Fruit fly (Drosophila melanogaster): Measurements from ENCODE around the gene MFS3.

The MFS3 gene

DNA sequence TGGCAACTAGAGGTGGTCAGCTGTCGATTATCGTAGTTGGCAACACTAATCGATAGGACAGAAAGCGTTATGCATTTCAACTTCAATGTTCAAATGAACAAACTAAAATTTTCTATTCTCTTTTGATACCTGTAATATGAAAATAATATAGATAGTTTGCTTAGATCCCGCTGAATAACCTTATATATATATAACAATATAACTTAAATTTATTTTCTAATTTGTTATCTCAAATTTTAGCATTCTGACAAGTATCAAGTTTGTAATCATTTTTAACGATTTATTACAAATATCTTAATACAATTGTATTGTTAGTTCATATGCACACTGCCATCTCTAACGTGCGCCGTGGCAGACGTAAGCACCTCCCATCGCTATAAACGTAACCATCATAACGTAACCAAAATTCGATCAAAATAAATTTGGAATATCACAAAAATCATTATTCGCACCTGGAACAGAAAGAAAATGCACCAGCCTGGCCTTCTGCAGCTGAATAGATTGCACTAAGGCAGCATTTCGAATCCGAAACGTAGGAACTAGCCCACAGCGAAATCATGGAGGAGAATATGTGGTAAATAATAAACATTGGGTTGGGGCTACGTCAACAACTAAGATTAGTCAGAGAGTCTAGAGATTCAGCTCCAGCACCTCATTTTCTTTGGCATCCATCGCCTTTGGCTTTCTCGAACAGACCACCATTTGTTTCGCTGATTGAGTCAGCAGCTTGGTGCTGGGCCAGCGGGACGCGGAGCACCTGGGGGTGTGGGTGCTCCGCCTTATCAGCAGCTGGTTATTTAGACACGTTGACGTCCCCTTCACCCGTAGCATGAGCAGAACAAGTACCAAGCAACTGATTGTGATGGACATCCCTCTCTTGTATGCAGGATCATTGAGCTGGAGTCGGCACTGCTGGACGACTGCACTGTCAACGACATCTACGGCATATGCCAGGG lies 13.8 kb upstream of the MFS3 start, which contains the start of the genes Pino and TBC1D23:
Pino (minus strand) TSS at position 22 of the 956 bp plus-strand sequence.
TBC1D23 (plus strand) TSS at position 385 of the 956 bp plus-strand sequence.
- TF ChIP-seq Sry-δ (GFP tag; optimal IDR thresholded peaks at IDR 0.05) (peak; percentile 84), D19B (GFP tag; optimal IDR thresholded peaks at IDR 0.05) (peak; percentile 25), CG15696 (tag; optimal IDR thresholded peaks at IDR 0.05) (peak; percentile 75), CG1233 (GFP tag; optimal IDR thresholded peaks at IDR 0.05) (peak; percentile 53), ro (GFP tag; IDR thresholded peaks at IDR 0.05) (peak; percentile 35), eyg (GFP tag; optimal IDR thresholded peaks at IDR 0.05) (no peak), nom (GFP tag; optimal IDR thresholded peaks at IDR 0.05) (no peak), Fer2 (tag; optimal IDR thresholded peaks at IDR 0.05) (peak; percentile 49), hbn (GFP tag; IDR thresholded peaks at IDR 0.05; ENCODE audit: partially characterized antibody) (peak; percentile 48), CG17186 (GFP tag; optimal IDR thresholded peaks at IDR 0.05) (peak; percentile 69), HLH54F (GFP tag; optimal IDR thresholded peaks at IDR 0.05) (peak; percentile 26), dati (GFP tag; IDR thresholded peaks at IDR 0.05) (no peak), HLHmδ (GFP tag; optimal IDR thresholded peaks at IDR 0.05) (no peak), CG1602 (GFP tag; optimal IDR thresholded peaks at IDR 0.05) (peak; percentile 75), CG8089 (GFP tag; optimal IDR thresholded peaks at IDR 0.05) (no peak), Awh (GFP tag; IDR thresholded peaks at IDR 0.05) (peak; percentile 55; the same call in 1 of the 2 replicates), CG12071 (GFP tag; optimal IDR thresholded peaks at IDR 0.05) (no peak), danr (GFP tag; IDR thresholded peaks at IDR 0.05) (peak; percentile 38; the same call in 1 of the 2 replicates), onecut (GFP tag; IDR thresholded peaks at IDR 0.05) (peak; percentile 33; the same call in 1 of the 2 replicates), abd-A (tag; optimal IDR thresholded peaks at IDR 0.05) (no peak), Bdp1 (GFP tag; optimal IDR thresholded peaks at IDR 0.05) (no peak), Atf3 (GFP tag; optimal IDR thresholded peaks at IDR 0.05) (peak; percentile 13), chn (GFP tag; optimal IDR thresholded peaks at IDR 0.05) (peak; percentile 50), D19A (tag; optimal IDR thresholded peaks at IDR 0.05) (peak; percentile 56), PHDP (tag; optimal IDR thresholded peaks at IDR 0.05) (peak; percentile 71), Hand (GFP tag; optimal IDR thresholded peaks at IDR 0.05) (no peak), row (GFP tag; IDR thresholded peaks at IDR 0.05) (peak; percentile 86), unc-4 (GFP tag; IDR thresholded peaks at IDR 0.05; ENCODE audit: partially characterized antibody) (peak; percentile 67), CG10654 (GFP tag; optimal IDR thresholded peaks at IDR 0.05) (peak; percentile 68), dan (GFP tag; IDR thresholded peaks at IDR 0.05) (no peak), HLH4C (GFP tag; IDR thresholded peaks at IDR 0.05; ENCODE audit: partially characterized antibody) (peak; percentile 41; the same call in 1 of the 3 replicates), CG1647 (GFP tag; optimal IDR thresholded peaks at IDR 0.05) (peak; percentile 30), sob (GFP tag; IDR thresholded peaks at IDR 0.05) (peak; percentile 71), ash1 (GFP tag; optimal IDR thresholded peaks at IDR 0.05) (no peak), ab (GFP tag; optimal IDR thresholded peaks at IDR 0.05) (no peak), CG9817 (tag; optimal IDR thresholded peaks at IDR 0.05) (peak; percentile 77), CG1024 (GFP tag; IDR thresholded peaks at IDR 0.05) (0 out of 2 replicates have a peak, but pooled peaks have one; percentile 34), CG16779 (GFP tag; IDR thresholded peaks at IDR 0.05) (no peak), BEAF-32 (GFP tag; optimal IDR thresholded peaks at IDR 0.05) (peak; percentile 82), CG3847 (GFP tag; IDR thresholded peaks at IDR 0.05) (peak; percentile 65), Sry-β (GFP tag; optimal IDR thresholded peaks at IDR 0.05) (no peak), bcd (GFP tag; optimal IDR thresholded peaks at IDR 0.05) (peak; percentile 72), Nf-YC (tag; optimal IDR thresholded peaks at IDR 0.05) (peak; percentile 67), Mad (GFP tag; optimal IDR thresholded peaks at IDR 0.05) (peak; percentile 31), dimm (GFP tag; IDR thresholded peaks at IDR 0.05) (0 out of 2 replicates have a peak, but pooled peaks have one; percentile 12), so (GFP tag; IDR thresholded peaks at IDR 0.05) (peak; percentile 69; the same call in 1 of the 3 replicates), Dip2 (GFP tag; IDR thresholded peaks at IDR 0.05) (no peak), CG12299 (tag; optimal IDR thresholded peaks at IDR 0.05) (peak; percentile 49)
